Fruit fly (Drosophila melanogaster): ENCODE results near the gene m.

DNA sequence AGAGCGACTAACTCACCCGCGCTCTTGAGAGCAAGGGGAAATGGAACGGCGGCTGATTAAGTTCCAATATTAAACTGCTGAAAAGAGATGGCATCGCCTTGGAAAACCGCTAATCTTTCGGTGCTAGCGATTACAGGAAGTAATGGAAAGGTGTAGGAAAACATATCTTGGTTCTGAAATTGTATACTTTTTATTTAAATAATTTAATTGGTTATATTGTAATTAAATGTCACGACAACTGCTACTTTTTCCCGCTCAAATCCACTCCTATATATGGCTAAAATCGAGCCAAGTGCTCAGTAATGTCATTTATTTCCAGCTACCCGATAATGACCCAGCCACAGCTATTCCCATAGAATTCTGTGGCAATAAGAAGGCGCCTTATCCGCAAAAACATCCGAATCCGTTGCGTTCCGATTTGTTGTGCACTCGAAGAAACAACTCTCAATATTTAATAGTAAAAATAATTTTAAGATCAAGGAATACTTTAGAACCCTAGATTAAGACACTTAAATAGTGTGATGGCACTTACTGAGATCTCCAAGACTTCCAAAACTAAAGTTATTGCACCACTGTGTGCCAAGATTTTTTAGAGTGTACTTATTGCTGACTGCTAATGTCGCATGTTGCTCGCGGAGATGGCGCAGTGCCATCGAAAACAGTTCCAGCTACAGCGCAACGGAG is 34.3 kb downstream of the m start:
- TF ChIP-seq Ptx1 (GFP tag; IDR thresholded peaks at IDR 0.05) = peak; percentile 83
- no peak for TF ChIP-seq fru (optimal IDR thresholded peaks at IDR 0.05)
- TF ChIP-seq fd102C (GFP tag; optimal IDR thresholded peaks at IDR 0.05) = no peak
- TF ChIP-seq ems (GFP tag; optimal IDR thresholded peaks at IDR 0.05) = peak; percentile 54
- TF ChIP-seq Meics (GFP tag; optimal IDR thresholded peaks at IDR 0.05) = peak; percentile 76
- peak; percentile 51 for TF ChIP-seq Nf-YB (GFP tag; optimal IDR thresholded peaks at IDR 0.05)
- no peak for TF ChIP-seq CG7928 (GFP tag; optimal IDR thresholded peaks at IDR 0.05)
- peak; percentile 44 for TF ChIP-seq CG2875 (GFP tag; optimal IDR thresholded peaks at IDR 0.05)
- peak; percentile 70 for TF ChIP-seq ind (GFP tag; optimal IDR thresholded peaks at IDR 0.05)
- no peak for TF ChIP-seq CG31365 (tag; optimal IDR thresholded peaks at IDR 0.05)
- peak; percentile 56 for TF ChIP-seq CG15514 (GFP tag; optimal IDR thresholded peaks at IDR 0.05)
